Fruit fly (Drosophila melanogaster): ENCODE results near the gene sob.

sob gene

dm6 chr2L:3628819-3629218 is 48.2 kb upstream of the sob start:
- TF ChIP-seq sage (GFP tag; optimal IDR thresholded peaks at IDR 0.05): no peak
- no peak for TF ChIP-seq Vsx2 (GFP tag; optimal IDR thresholded peaks at IDR 0.05; ENCODE audit: partially characterized antibody)
- no peak for TF ChIP-seq Sp1 (GFP tag; optimal IDR thresholded peaks at IDR 0.05)
- no peak for TF ChIP-seq brk (GFP tag; optimal IDR thresholded peaks at IDR 0.05)
- no peak for TF ChIP-seq dl (GFP tag; optimal IDR thresholded peaks at IDR 0.05; ENCODE audit: insufficient read depth in 1 of 2, partially characterized antibody in 2 of 2)
- TF ChIP-seq ey (GFP tag; optimal IDR thresholded peaks at IDR 0.05): no peak
- no peak for TF ChIP-seq Rel (GFP tag; optimal IDR thresholded peaks at IDR 0.05)
- TF ChIP-seq Rel (tag; optimal IDR thresholded peaks at IDR 0.05): no peak
- TF ChIP-seq Dfd (GFP tag; optimal IDR thresholded peaks at IDR 0.05): no peak
- no peak for TF ChIP-seq Jra (GFP tag; optimal IDR thresholded peaks at IDR 0.05)
- TF ChIP-seq Hnf4 (GFP tag; optimal IDR thresholded peaks at IDR 0.05): no peak
- no peak for TF ChIP-seq h (GFP tag; optimal IDR thresholded peaks at IDR 0.05)
- no peak for TF ChIP-seq br (GFP tag; optimal IDR thresholded peaks at IDR 0.05)

dm6 chr2L:3624784-3625183 is 44.2 kb upstream of the sob start:
- TF ChIP-seq GATAd (GFP tag; optimal IDR thresholded peaks at IDR 0.05): no peak
- no peak for TF ChIP-seq CG9705 (GFP tag; optimal IDR thresholded peaks at IDR 0.05)
- TF ChIP-seq fru (GFP tag; optimal IDR thresholded peaks at IDR 0.05): no peak

dm6 chr2L:3621604-3622003 is 41.0 kb upstream of the sob start, which contains the start of gene CG15418:
TSS of gene CG15418 (minus strand) at chr2L:3621704.
- no peak for TF ChIP-seq CrebA (GFP tag; optimal IDR thresholded peaks at IDR 0.05; ENCODE audit: borderline replicate concordance)
- no peak for TF ChIP-seq h (GFP tag; optimal IDR thresholded peaks at IDR 0.05)
- no peak for TF ChIP-seq dl (GFP tag; optimal IDR thresholded peaks at IDR 0.05; ENCODE audit: insufficient read depth in 1 of 2, partially characterized antibody in 2 of 2)
- no peak for TF ChIP-seq GATAd (GFP tag; optimal IDR thresholded peaks at IDR 0.05)

- TF ChIP-seq Hr83 (GFP tag; optimal IDR thresholded peaks at IDR 0.05; ENCODE audit: poor library complexity, severe bottlenecking) (no peak), usp (GFP tag; optimal IDR thresholded peaks at IDR 0.05) (no peak), Myc (optimal IDR thresholded peaks at IDR 0.05) (peak; percentile 72), Rel (GFP tag; optimal IDR thresholded peaks at IDR 0.05) (no peak), Rel (tag; optimal IDR thresholded peaks at IDR 0.05) (peak; percentile 94)
Measured at dm6 chr2L:3618818-3619362, 38.3 kb upstream of the sob start, which contains the start of gene Ugt36A1. TSS of gene Ugt36A1 (plus strand) at chr2L:3619097.

dm6 chr2L:3615156-3615555 is 34.6 kb upstream of the sob start:
- TF ChIP-seq N (GFP tag; optimal IDR thresholded peaks at IDR 0.05) (no peak), Rel (GFP tag; optimal IDR thresholded peaks at IDR 0.05) (no peak), Rel (tag; optimal IDR thresholded peaks at IDR 0.05) (no peak), lola (GFP tag; optimal IDR thresholded peaks at IDR 0.05) (no peak), Dif (GFP tag; optimal IDR thresholded peaks at IDR 0.05; ENCODE audit: partially characterized antibody) (no peak), GATAd (GFP tag; optimal IDR thresholded peaks at IDR 0.05) (no peak), CG9705 (GFP tag; optimal IDR thresholded peaks at IDR 0.05) (no peak), HLH106 (tag; optimal IDR thresholded peaks at IDR 0.05) (no peak), CG32264 (GFP tag; optimal IDR thresholded peaks at IDR 0.05) (no peak)

DNA sequence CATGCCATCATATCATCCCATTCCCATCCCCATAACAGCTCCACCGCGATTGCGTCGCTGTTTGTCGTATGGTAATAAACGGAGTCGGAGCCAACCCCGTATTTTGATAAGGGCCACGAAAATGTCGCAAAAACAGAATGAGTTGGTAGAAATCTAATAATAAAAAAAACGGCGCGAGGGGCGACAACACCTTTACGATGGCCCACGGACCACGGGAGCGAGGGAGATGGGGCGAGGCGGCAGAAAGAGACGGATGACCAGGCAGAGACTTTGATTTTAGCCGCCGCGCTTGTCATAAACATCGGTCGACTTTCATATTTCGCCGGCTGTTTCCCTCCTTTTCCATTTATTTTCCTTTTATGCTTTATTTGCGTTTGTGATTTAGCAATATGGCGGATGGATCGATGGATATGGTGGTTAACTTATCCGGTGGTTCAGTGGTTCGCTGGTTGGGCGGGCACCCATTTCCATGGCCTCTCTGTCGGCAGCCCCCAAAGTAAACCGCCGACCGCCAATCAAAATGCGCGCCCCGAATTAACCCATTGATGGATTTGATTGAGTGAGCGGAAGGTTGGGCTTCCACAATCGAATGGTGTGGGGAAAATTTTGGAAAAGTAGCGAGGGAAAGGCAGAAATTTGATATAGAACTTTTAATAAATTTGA is 31.3 kb upstream of the sob start:
- TF ChIP-seq h (GFP tag; optimal IDR thresholded peaks at IDR 0.05) (peak; percentile 0), dsf (GFP tag; optimal IDR thresholded peaks at IDR 0.05; ENCODE audit: borderline replicate concordance) (no peak), Sp1 (GFP tag; optimal IDR thresholded peaks at IDR 0.05) (peak; percentile 10), woc (GFP tag; optimal IDR thresholded peaks at IDR 0.05) (no peak)

- TF ChIP-seq Mio (GFP tag; optimal IDR thresholded peaks at IDR 0.05): no peak
Measured at dm6 chr2L:3610608-3611007, 30.0 kb upstream of the sob start.

Measured in whole organism, wandering third instar larva.